Worm (Caenorhabditis elegans) whole organism, young adult: ENCODE data around the gene col-158.

Experiments
- B0019.2 ChIP-seq: fragments of 200-800 bp; sonication (Bioruptor generic); conservative IDR thresholded peaks from 2 replicates; pipeline ENCODE4 v1.3.6; 2022; ENCODE audit warnings: missing genetic modification reagents, missing genetic modification characterization, missing compliant biosample characterization
- F10E7.11 ChIP-seq: sonication (generic microtip); optimal IDR thresholded peaks from 2 replicates; lab custom pipeline; 2017; ENCODE audit warnings: mild to moderate bottlenecking, missing genetic modification characterization, moderate library complexity, missing compliant biosample characterization
- F23B12.7 ChIP-seq: sonication (generic microtip); optimal IDR thresholded peaks from 2 replicates; lab custom pipeline; 2017; ENCODE audit warnings: missing genetic modification characterization, mild to moderate bottlenecking, missing compliant biosample characterization, antibody characterized with exemption, moderate library complexity; ENCODE audit not compliant: insufficient read depth
- F33H1.4 ChIP-seq: fragments of 200-800 bp; sonication (Bioruptor generic); IDR thresholded peaks from 2 replicates; pipeline ENCODE4 v1.3.6; 2022; ENCODE audit warnings: missing genetic modification reagents, missing genetic modification characterization, missing compliant biosample characterization
- F39B2.1 ChIP-seq: fragments of 200-800 bp; sonication (Bioruptor generic); IDR thresholded peaks from 2 replicates; pipeline ENCODE4 v1.3.6; 2022; ENCODE audit warnings: missing genetic modification reagents, missing genetic modification characterization, missing compliant biosample characterization
- F49E8.2 ChIP-seq: sonication (generic microtip); optimal IDR thresholded peaks from 3 replicates; lab custom pipeline; 2017; ENCODE audit warnings: missing genetic modification characterization, mild to moderate bottlenecking, missing compliant biosample characterization, antibody characterized with exemption, moderate library complexity; ENCODE audit not compliant: insufficient read depth
- F52B5.7 ChIP-seq: sonication (generic microtip); optimal IDR thresholded peaks from 2 replicates; lab custom pipeline; 2016; ENCODE audit warnings: mild to moderate bottlenecking, missing genetic modification characterization, missing compliant biosample characterization
- F57C9.4 ChIP-seq: sonication (generic microtip); optimal IDR thresholded peaks from 2 replicates; lab custom pipeline; 2017; ENCODE audit warnings: mild to moderate bottlenecking, missing genetic modification characterization, missing compliant biosample characterization
- K11D2.4 ChIP-seq: fragments of 200-800 bp; sonication (Bioruptor generic); IDR thresholded peaks from 2 replicates; pipeline ENCODE4 v1.3.6; 2022; ENCODE audit warnings: missing genetic modification reagents, missing genetic modification characterization, missing compliant biosample characterization
- T26A5.8 ChIP-seq: sonication (generic microtip); optimal IDR thresholded peaks from 2 replicates; lab custom pipeline; 2016; ENCODE audit warnings: missing genetic modification characterization, missing compliant biosample characterization
- Y53F4B.3 ChIP-seq: fragments of 200-800 bp; sonication (Bioruptor generic); IDR thresholded peaks from 2 replicates; pipeline ENCODE4 v1.3.6; 2022; ENCODE audit warnings: missing genetic modification reagents, missing genetic modification characterization, missing compliant biosample characterization
- Y79H2A.3 ChIP-seq: fragments of 200-800 bp; sonication (Bioruptor generic); conservative IDR thresholded peaks from 2 replicates; pipeline ENCODE4 v1.3.6; 2022; ENCODE audit warnings: missing genetic modification reagents, missing genetic modification characterization, missing compliant biosample characterization
- Y95B8A.8 ChIP-seq: fragments of 200-800 bp; sonication (Bioruptor generic); IDR thresholded peaks from 2 replicates; pipeline ENCODE4 v1.3.6; 2022; ENCODE audit warnings: missing genetic modification reagents, missing genetic modification characterization, missing compliant biosample characterization
- akir-1 ChIP-seq: fragments of 200-800 bp; sonication (Bioruptor generic); optimal IDR thresholded peaks from 2 replicates; lab custom pipeline; 2018; ENCODE audit warnings: mild to moderate bottlenecking, missing genetic modification characterization, moderate library complexity, missing compliant biosample characterization
- aptf-3 ChIP-seq: fragments of 200-800 bp; sonication (Bioruptor generic); IDR thresholded peaks from 2 replicates; pipeline ENCODE4 v1.3.6; 2022; ENCODE audit warnings: missing genetic modification characterization, missing compliant biosample characterization
- attf-3 ChIP-seq: fragments of 200-800 bp; sonication (Bioruptor generic); conservative IDR thresholded peaks from 2 replicates; pipeline ENCODE4 v1.3.6; 2022; ENCODE audit warnings: missing genetic modification reagents, missing genetic modification characterization, missing compliant biosample characterization
- attf-5 ChIP-seq: fragments of 200-800 bp; sonication (Bioruptor generic); optimal IDR thresholded peaks from 2 replicates; lab custom pipeline; 2018; ENCODE audit warnings: mild to moderate bottlenecking, missing genetic modification characterization, missing compliant biosample characterization
- cebp-2 ChIP-seq: fragments of 200-800 bp; sonication (Bioruptor generic); IDR thresholded peaks from 2 replicates; pipeline ENCODE4 v1.3.6; 2022; ENCODE audit warnings: missing genetic modification characterization, missing compliant biosample characterization
- ceh-40 ChIP-seq: fragments of 200-800 bp; sonication (Bioruptor generic); IDR thresholded peaks from 2 replicates; pipeline ENCODE4 v1.3.6; 2022; ENCODE audit warnings: missing genetic modification characterization, missing compliant biosample characterization
- ceh-79 ChIP-seq: sonication (generic microtip); optimal IDR thresholded peaks from 2 replicates; lab custom pipeline; 2017; ENCODE audit warnings: mild to moderate bottlenecking, missing genetic modification characterization, missing compliant biosample characterization
- chd-7 ChIP-seq: sonication (generic microtip); optimal IDR thresholded peaks from 2 replicates; lab custom pipeline; 2016; ENCODE audit warnings: mild to moderate bottlenecking, missing genetic modification characterization, moderate library complexity, missing compliant biosample characterization
- dpff-1 ChIP-seq: sonication (generic microtip); optimal IDR thresholded peaks from 2 replicates; lab custom pipeline; 2017; ENCODE audit warnings: mild to moderate bottlenecking, missing genetic modification characterization, missing compliant biosample characterization
- dpl-1 ChIP-seq: fragments of 150-350 bp; optimal IDR thresholded peaks from 2 replicates; lab custom pipeline; 2014; ENCODE audit warnings: missing biosample characterization, missing genetic modification reagents, missing genetic modification characterization
- egrh-3 ChIP-seq: fragments of 200-800 bp; sonication (Bioruptor generic); IDR thresholded peaks from 2 replicates; pipeline ENCODE4 v1.3.6; 2022; ENCODE audit warnings: missing genetic modification reagents, missing genetic modification characterization, missing compliant biosample characterization
- ekl-4 ChIP-seq: fragments of 200-800 bp; sonication (Bioruptor generic); IDR thresholded peaks from 2 replicates; pipeline ENCODE4 v1.3.6; 2022; ENCODE audit warnings: missing genetic modification reagents, missing genetic modification characterization, missing compliant biosample characterization
- fkh-3 ChIP-seq: sonication (generic microtip); optimal IDR thresholded peaks from 2 replicates; lab custom pipeline; 2016; ENCODE audit warnings: mild to moderate bottlenecking, missing genetic modification characterization, missing compliant biosample characterization
- hlh-12 ChIP-seq: sonication (generic microtip); optimal IDR thresholded peaks from 2 replicates; lab custom pipeline; 2016; ENCODE audit warnings: missing genetic modification characterization, missing compliant biosample characterization
- hlh-26 ChIP-seq: fragments of 200-800 bp; sonication (Bioruptor generic); conservative IDR thresholded peaks from 2 replicates; pipeline ENCODE4 v1.3.6; 2022; ENCODE audit warnings: missing genetic modification reagents, missing genetic modification characterization, missing compliant biosample characterization
- hsf-1 ChIP-seq: fragments of 200-800 bp; sonication (Bioruptor generic); IDR thresholded peaks from 2 replicates; pipeline ENCODE4 v1.3.6; 2022; ENCODE audit warnings: missing genetic modification reagents, missing genetic modification characterization, missing compliant biosample characterization
- let-607 ChIP-seq, 2 experiments: fragments of 200-800 bp in 1 of 2; sonication (Bioruptor generic) in 1 of 2; sonication (generic microtip) in 1 of 2; optimal IDR thresholded peaks; 2 replicates each; lab custom pipeline; 2016 to 2018; ENCODE audit warnings: mild to moderate bottlenecking in 2 of 2, missing compliant biosample characterization in 2 of 2, missing genetic modification characterization in 2 of 2, moderate library complexity in 2 of 2, missing genotype in 1 of 2
- lin-40 ChIP-seq: sonication (generic microtip); optimal IDR thresholded peaks from 2 replicates; lab custom pipeline; 2016; ENCODE audit warnings: missing genetic modification characterization, mild to moderate bottlenecking, missing compliant biosample characterization, missing genotype, missing genetic modification reagents
- lin-54 ChIP-seq: fragments of 200-800 bp; sonication (Bioruptor generic); optimal IDR thresholded peaks from 2 replicates; lab custom pipeline; 2018; ENCODE audit warnings: mild to moderate bottlenecking, missing genetic modification characterization, missing compliant biosample characterization
- lir-1 ChIP-seq: fragments of 200-800 bp; sonication (Bioruptor generic); conservative IDR thresholded peaks from 2 replicates; pipeline ENCODE4 v1.3.6; 2022; ENCODE audit warnings: missing genetic modification reagents, missing genetic modification characterization, missing compliant biosample characterization
- lsy-27 ChIP-seq: sonication (generic microtip); optimal IDR thresholded peaks from 2 replicates; lab custom pipeline; 2017; ENCODE audit warnings: missing genetic modification characterization, mild to moderate bottlenecking, missing compliant biosample characterization, antibody characterized with exemption, missing genotype, borderline replicate concordance; ENCODE audit not compliant: insufficient read depth
- madf-6 ChIP-seq: fragments of 200-800 bp; sonication (Bioruptor generic); IDR thresholded peaks from 2 replicates; pipeline ENCODE4 v1.3.6; 2022; ENCODE audit warnings: missing genetic modification reagents, missing genetic modification characterization, missing compliant biosample characterization
- nfya-2 ChIP-seq: fragments of 200-800 bp; sonication (Bioruptor generic); IDR thresholded peaks from 2 replicates; pipeline ENCODE4 v1.3.6; 2022; ENCODE audit warnings: missing genetic modification reagents, missing genetic modification characterization, missing compliant biosample characterization
- nhr-179 ChIP-seq: sonication (generic microtip); optimal IDR thresholded peaks from 2 replicates; lab custom pipeline; 2016; ENCODE audit warnings: mild to moderate bottlenecking, missing genetic modification characterization, missing compliant biosample characterization
- nhr-27 ChIP-seq: fragments of 200-800 bp; sonication (Bioruptor generic); optimal IDR thresholded peaks from 2 replicates; lab custom pipeline; 2018; ENCODE audit warnings: mild to moderate bottlenecking, missing genetic modification characterization, moderate library complexity, missing compliant biosample characterization
- pbrm-1 ChIP-seq: fragments of 200-800 bp; sonication (Bioruptor generic); IDR thresholded peaks from 2 replicates; pipeline ENCODE4 v1.3.6; 2022; ENCODE audit warnings: missing genetic modification reagents, missing genetic modification characterization, missing compliant biosample characterization
- rec-8 ChIP-seq, 2 experiments: sonication (generic microtip); optimal IDR thresholded peaks; 2 replicates each; lab custom pipeline; 2016; ENCODE audit warnings: mild to moderate bottlenecking in 2 of 2, missing genetic modification characterization in 2 of 2, missing genetic modification reagents in 2 of 2, missing genotype in 2 of 2, missing biosample characterization in 1 of 2, missing compliant biosample characterization in 1 of 2, moderate library complexity in 1 of 2
- rpc-1 ChIP-seq, 2 experiments: fragments of 150-350 bp in 1 of 2; sonication (generic microtip) in 1 of 2; optimal IDR thresholded peaks; 2 replicates each; lab custom pipeline; 2014 to 2018; ENCODE audit warnings: missing biosample characterization in 1 of 2, missing genetic modification characterization in 1 of 2, missing genetic modification reagents in 1 of 2, missing genotype in 1 of 2
- sptf-2 ChIP-seq: fragments of 200-800 bp; sonication (Bioruptor generic); optimal IDR thresholded peaks from 2 replicates; lab custom pipeline; 2018; ENCODE audit warnings: mild to moderate bottlenecking, missing genetic modification characterization, missing compliant biosample characterization
- tbx-9 ChIP-seq: sonication (generic microtip); optimal IDR thresholded peaks from 2 replicates; lab custom pipeline; 2016; ENCODE audit warnings: borderline replicate concordance, missing genetic modification characterization, inconsistent platforms, missing compliant biosample characterization
- xnd-1 ChIP-seq: sonication (generic microtip); optimal IDR thresholded peaks from 2 replicates; lab custom pipeline; 2016; ENCODE audit warnings: missing genotype, missing genetic modification reagents, missing genetic modification characterization, missing compliant biosample characterization
- zim-3 ChIP-seq: sonication (generic microtip); optimal IDR thresholded peaks from 2 replicates; lab custom pipeline; 2017; ENCODE audit warnings: mild to moderate bottlenecking, missing genetic modification characterization, moderate library complexity, missing compliant biosample characterization
- ztf-25 ChIP-seq: fragments of 200-800 bp; sonication (Bioruptor generic); IDR thresholded peaks from 2 replicates; pipeline ENCODE4 v1.3.6; 2022; ENCODE audit warnings: missing genetic modification reagents, missing genetic modification characterization, missing compliant biosample characterization
- ztf-28 ChIP-seq: fragments of 200-800 bp; sonication (Bioruptor generic); IDR thresholded peaks from 2 replicates; pipeline ENCODE4 v1.3.6; 2022; ENCODE audit warnings: missing genetic modification reagents, missing genetic modification characterization, missing compliant biosample characterization
- ztf-6 ChIP-seq: fragments of 200-800 bp; sonication (Bioruptor generic); IDR thresholded peaks from 2 replicates; pipeline ENCODE4 v1.3.6; 2022; ENCODE audit warnings: missing genetic modification reagents, missing genetic modification characterization, missing compliant biosample characterization

Gene col-158

DNA sequence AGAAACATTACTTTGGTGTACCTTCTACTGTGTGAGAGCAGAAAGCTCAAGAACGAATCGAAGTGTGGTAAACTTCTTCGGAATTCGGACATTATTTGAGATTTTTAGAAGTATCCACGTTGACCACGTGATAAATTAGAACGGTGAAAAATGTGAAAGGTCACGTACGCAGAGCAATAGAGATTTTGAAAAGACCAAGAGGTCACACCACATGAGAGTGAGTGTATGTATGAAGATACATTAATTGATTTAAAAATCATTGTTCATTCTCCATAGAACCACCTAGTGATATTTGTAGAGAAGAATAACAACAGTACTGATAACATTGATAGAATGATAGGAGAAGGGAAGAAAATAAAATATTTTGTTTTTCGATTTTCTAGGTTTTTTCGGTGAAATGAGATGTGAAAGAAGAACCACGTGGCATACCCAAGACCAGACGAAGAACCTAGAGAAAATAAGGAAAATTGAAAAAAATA is 6.9 kb upstream of the col-158 start, which contains the start of gene pyc-1 (continued):
- TF ChIP-seq akir-1 (GFP tag; lab: Kevin White, UChicago) (no peak), nhr-179 (tag; lab: Kevin White, UChicago) (no peak), ztf-6 (GFP tag; lab: Robert Waterston, UW) (no peak), K11D2.4 (GFP tag; lab: Robert Waterston, UW) (no peak), B0019.2 (GFP tag; lab: Robert Waterston, UW) (no peak), nhr-27 (tag; lab: Kevin White, UChicago) (no peak), zim-3 (tag; lab: Kevin White, UChicago) (no peak), tbx-9 (tag; lab: Kevin White, UChicago) (no peak), F39B2.1 (GFP tag; lab: Robert Waterston, UW) (no peak), pbrm-1 (GFP tag; lab: Robert Waterston, UW) (no peak), fkh-3 (no peak), F23B12.7 (tag; lab: Kevin White, UChicago) (peak; percentile 24), egrh-3 (GFP tag; lab: Robert Waterston, UW) (no peak), nfya-2 (GFP tag; lab: Robert Waterston, UW) (no peak), sptf-2 (GFP tag; lab: Kevin White, UChicago) (no peak), Y53F4B.3 (GFP tag; lab: Robert Waterston, UW) (no peak), ceh-79 (tag; lab: Kevin White, UChicago) (no peak), T26A5.8 (tag; lab: Kevin White, UChicago) (no peak), lir-1 (GFP tag; lab: Robert Waterston, UW) (no peak), dpl-1 (GFP tag; lab: Kevin White, UChicago) (no peak), madf-6 (no peak), lin-54 (GFP tag; lab: Kevin White, UChicago) (no peak), hlh-26 (GFP tag; lab: Robert Waterston, UW) (no peak), rpc-1 (optimal IDR thresholded peaks at IDR 0.05; lab: Kevin White, UChicago) (no peak), rpc-1 (tag; optimal IDR thresholded peaks at IDR 0.05; lab: Kevin White, UChicago) (no peak), attf-5 (GFP tag; lab: Kevin White, UChicago) (peak; percentile 42), chd-7 (tag; lab: Kevin White, UChicago) (no peak), lsy-27 (tag; lab: Kevin White, UChicago) (no peak), cebp-2 (GFP tag; lab: Robert Waterston, UW) (no peak), let-607 (tag; optimal IDR thresholded peaks at IDR 0.05; lab: Kevin White, UChicago) (no peak), ekl-4 (no peak), F33H1.4 (GFP tag; lab: Robert Waterston, UW) (no peak), F57C9.4 (tag; lab: Kevin White, UChicago) (no peak), lin-40 (tag; lab: Kevin White, UChicago) (peak; percentile 23), xnd-1 (tag; lab: Kevin White, UChicago) (no peak), F49E8.2 (tag; lab: Kevin White, UChicago) (no peak), aptf-3 (GFP tag; lab: Robert Waterston, UW) (no peak), attf-3 (GFP tag; lab: Robert Waterston, UW) (no peak), hlh-12 (no peak), ztf-28 (no peak), F10E7.11 (tag; lab: Kevin White, UChicago) (no peak), ceh-40 (GFP tag; lab: Robert Waterston, UW) (no peak), dpff-1 (tag; lab: Kevin White, UChicago) (no peak), ztf-25 (GFP tag; lab: Robert Waterston, UW) (no peak), Y79H2A.3 (GFP tag; lab: Robert Waterston, UW) (no peak), Y95B8A.8 (GFP tag; lab: Robert Waterston, UW) (no peak), F52B5.7 (tag; lab: Kevin White, UChicago) (no peak), rec-8 (tag; optimal IDR thresholded peaks at IDR 0.05; lab: Kevin White, UChicago) (no peak), hsf-1 (0 out of 2 replicates have a peak, but pooled peaks have one; percentile 4)
